Fruit fly (Drosophila melanogaster): Measurements from ENCODE around the gene CG15260.

DNA sequence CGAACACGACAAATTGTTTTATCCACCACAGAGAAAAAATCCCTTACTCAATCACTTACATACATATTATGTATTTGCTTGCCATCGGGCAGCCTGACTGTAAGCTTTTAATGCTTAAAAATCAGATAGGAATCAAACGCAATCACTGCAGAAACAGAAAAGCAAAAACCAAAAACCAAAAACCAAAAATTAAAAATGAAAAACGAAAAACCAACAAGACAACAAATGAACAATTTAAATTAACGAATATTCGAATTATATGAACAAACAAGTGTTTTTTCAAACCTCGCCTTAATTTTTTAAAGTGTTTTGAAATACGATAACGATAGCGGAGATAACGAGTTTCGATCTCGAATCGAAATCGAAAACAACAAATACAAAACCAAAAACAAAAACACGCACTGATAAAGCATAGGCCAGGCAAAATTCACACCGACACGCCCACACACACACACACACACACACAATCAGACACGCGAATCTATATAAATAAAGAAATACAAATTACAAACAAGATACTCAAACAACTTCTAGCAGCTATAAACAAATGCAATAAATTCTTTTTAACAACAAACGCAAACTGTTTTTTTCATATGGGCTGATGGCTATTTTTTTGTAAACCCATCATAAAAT is 37.7 kb downstream of the CG15260 start:
- TF ChIP-seq CG8478 (optimal IDR thresholded peaks at IDR 0.05) (no peak), CTCF (optimal IDR thresholded peaks at IDR 0.05) (no peak)

Measured in S2 (cell line).